Worm (Caenorhabditis elegans) whole organism, L3 larva: ENCODE results near the gene W09C2.7.

ENCODE experiments used
- ceh-16 ChIP-seq: sonication (generic microtip); optimal IDR thresholded peaks from 2 replicates; lab custom pipeline; 2017; ENCODE audit warnings: missing biosample characterization, missing genetic modification characterization
- fos-1 ChIP-seq: fragments of 150-350 bp; optimal IDR thresholded peaks from 2 replicates; lab custom pipeline; 2014; ENCODE audit warnings: missing biosample characterization, missing genetic modification characterization
- lin-39 ChIP-seq: fragments of 150-350 bp; optimal IDR thresholded peaks from 2 replicates; lab custom pipeline; 2018; ENCODE audit warnings: missing biosample characterization, missing genetic modification reagents, missing genetic modification characterization
- nhr-25 ChIP-seq: sonication (generic microtip); optimal IDR thresholded peaks from 2 replicates; lab custom pipeline; 2017; ENCODE audit warnings: missing biosample characterization, missing genetic modification characterization
- nhr-76 ChIP-seq: fragments of 150-350 bp; sonication (generic microtip); optimal IDR thresholded peaks from 5 replicates; lab custom pipeline; 2014; ENCODE audit warnings: missing biosample characterization, missing genetic modification characterization
- pha-4 ChIP-seq: fragments of 150-350 bp; optimal IDR thresholded peaks from 2 replicates; lab custom pipeline; 2014; ENCODE audit warnings: missing biosample characterization, missing genetic modification reagents, missing genetic modification characterization
- skn-1 ChIP-seq: fragments of 150-350 bp; optimal IDR thresholded peaks from 2 replicates; lab custom pipeline; 2014; ENCODE audit warnings: missing biosample characterization, missing genetic modification characterization
- unc-62 ChIP-seq: fragments of 150-350 bp; sonication (generic microtip); optimal IDR thresholded peaks from 4 replicates; lab custom pipeline; 2014; ENCODE audit warnings: missing biosample characterization, missing genetic modification reagents, missing genetic modification characterization
- ztf-11 ChIP-seq: fragments of 150-350 bp; optimal IDR thresholded peaks from 2 replicates; lab custom pipeline; 2014; ENCODE audit warnings: missing biosample characterization, missing genetic modification characterization

DNA sequence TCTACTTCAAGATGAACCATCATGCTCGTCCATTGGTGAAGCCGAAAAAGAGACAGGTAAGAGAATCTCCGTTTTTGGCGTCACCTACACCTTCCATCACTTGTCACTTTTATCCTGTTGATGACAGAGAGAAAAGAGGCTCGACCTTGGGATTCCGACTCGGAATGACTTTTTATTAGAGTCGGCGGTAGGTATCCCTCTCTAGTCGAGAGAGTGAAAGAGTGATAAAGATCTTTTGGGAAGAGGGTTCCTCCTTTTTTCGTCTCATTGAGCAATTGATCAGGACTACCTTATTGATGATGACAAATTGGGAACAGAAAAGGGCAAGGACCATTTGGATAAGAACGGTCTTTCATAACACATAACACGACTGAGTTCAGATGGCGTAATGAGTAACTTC lies 4.8 kb downstream of the W09C2.7 start:
- TF ChIP-seq lin-39 (tag; lab: Kevin White, UChicago) = no peak
- TF ChIP-seq nhr-25 (tag; lab: Kevin White, UChicago) = no peak
- no peak for TF ChIP-seq fos-1 (tag; lab: Kevin White, UChicago)
- no peak for TF ChIP-seq ztf-11 (tag; lab: Kevin White, UChicago)
- TF ChIP-seq unc-62 (GFP tag; lab: Kevin White, UChicago) = no peak
- no peak for TF ChIP-seq skn-1 (tag; lab: Kevin White, UChicago)
- no peak for TF ChIP-seq pha-4
- no peak for TF ChIP-seq ceh-16 (tag; lab: Kevin White, UChicago)
- TF ChIP-seq nhr-76 = no peak
